Fruit fly (Drosophila melanogaster) whole organism, embryonic: Measurements from ENCODE around the gene robl62A.
A peak's percentile ranks its signal among the peaks of the same experiment; 100 is the strongest.

Source experiments
- CG12769 ChIP-seq: fragments of 200-800 bp; sonication (Bioruptor generic); optimal IDR thresholded peaks from 2 replicates; lab custom pipeline; 2019; ENCODE audit warnings: missing biosample characterization, mild to moderate bottlenecking, missing genetic modification characterization, moderate library complexity
- CG14860 ChIP-seq: fragments of 200-800 bp; sonication (Bioruptor generic); IDR thresholded peaks from 3 replicates; pipeline ENCODE4 v1.3.6; 2022; ENCODE audit warnings: missing biosample characterization, missing genetic modification characterization; ENCODE audit not compliant: partially characterized antibody
- CG15514 ChIP-seq: fragments of 200-800 bp; sonication (Bioruptor generic); optimal IDR thresholded peaks from 3 replicates; lab custom pipeline; 2017; ENCODE audit warnings: missing biosample characterization, missing genetic modification characterization, mild to moderate bottlenecking, moderate library complexity, missing genetic modification reagents
- CG2120 ChIP-seq: fragments of 200-800 bp; sonication (Bioruptor generic); optimal IDR thresholded peaks from 3 replicates; lab custom pipeline; 2016; ENCODE audit warnings: missing biosample characterization, missing genetic modification characterization
- CG2712 ChIP-seq: fragments of 200-800 bp; optimal IDR thresholded peaks from 3 replicates; lab custom pipeline; 2019; ENCODE audit warnings: missing biosample characterization, mild to moderate bottlenecking, missing genetic modification characterization, moderate library complexity
- CG6254 ChIP-seq: fragments of 200-800 bp; sonication (Bioruptor generic); optimal IDR thresholded peaks from 3 replicates; lab custom pipeline; 2017; ENCODE audit warnings: mild to moderate bottlenecking, missing biosample characterization, missing genetic modification reagents, missing genetic modification characterization
- CG6813 ChIP-seq: fragments of 200-800 bp; sonication (Bioruptor generic); optimal IDR thresholded peaks from 2 replicates; lab custom pipeline; 2017; ENCODE audit warnings: missing biosample characterization, missing genetic modification characterization, mild to moderate bottlenecking, moderate library complexity, missing genetic modification reagents
- CG6854 ChIP-seq: fragments of 200-800 bp; sonication (Bioruptor generic); optimal IDR thresholded peaks from 3 replicates; lab custom pipeline; 2017; ENCODE audit warnings: missing biosample characterization, mild to moderate bottlenecking, missing genetic modification characterization
- CTCF ChIP-seq: fragments of 200-800 bp; sonication (Bioruptor generic); optimal IDR thresholded peaks from 2 replicates; lab custom pipeline; 2017; ENCODE audit warnings: missing biosample characterization, mild to moderate bottlenecking, missing genetic modification characterization, moderate library complexity
- CkIIα-i1 ChIP-seq: fragments of 200-800 bp; sonication (Bioruptor generic); IDR thresholded peaks from 2 replicates; pipeline ENCODE4 v1.3.6; 2022; ENCODE audit warnings: missing biosample characterization, missing genetic modification characterization
- D19A ChIP-seq: fragments of 200-800 bp; optimal IDR thresholded peaks from 3 replicates; lab custom pipeline; 2019; ENCODE audit warnings: missing biosample characterization, mild to moderate bottlenecking, missing genetic modification characterization, moderate library complexity
- Dfd ChIP-seq, 2 experiments: fragments of >200 bp; optimal IDR thresholded peaks; 2 replicates each; lab custom pipeline; 2017; ENCODE audit warnings: missing biosample characterization in 2 of 2, missing genetic modification characterization in 2 of 2
- Dll ChIP-seq: fragments of 200-800 bp; sonication (Bioruptor generic); IDR thresholded peaks from 4 replicates; pipeline ENCODE4 v1.3.6; 2022; ENCODE audit warnings: missing biosample characterization, missing genetic modification characterization; ENCODE audit not compliant: partially characterized antibody
- Doc3 ChIP-seq: fragments of 200-800 bp; sonication (Bioruptor generic); IDR thresholded peaks from 3 replicates; pipeline ENCODE4 v1.3.6; 2022; ENCODE audit warnings: missing biosample characterization, missing genetic modification characterization; ENCODE audit not compliant: partially characterized antibody
- E2f2 ChIP-seq: fragments of 200-800 bp; sonication (Bioruptor generic); IDR thresholded peaks from 2 replicates; pipeline ENCODE4 v1.3.6; 2022; ENCODE audit warnings: missing biosample characterization, missing genetic modification characterization
- Ets65A ChIP-seq: fragments of 200-800 bp; sonication (Bioruptor generic); peaks from one replicate; lab custom pipeline; 2016; ENCODE audit warnings: missing biosample characterization, missing genetic modification characterization
- MTF-1 ChIP-seq: fragments of 200-800 bp; sonication (Bioruptor generic); optimal IDR thresholded peaks from 2 replicates; lab custom pipeline; 2018; ENCODE audit warnings: missing biosample characterization, mild to moderate bottlenecking, missing genetic modification characterization, borderline replicate concordance
- Oli ChIP-seq: fragments of 200-800 bp; sonication (Bioruptor generic); optimal IDR thresholded peaks from 2 replicates; lab custom pipeline; 2018; ENCODE audit warnings: missing biosample characterization, mild to moderate bottlenecking, missing genetic modification characterization, moderate library complexity
- PHDP ChIP-seq: fragments of 200-800 bp; sonication (Bioruptor generic); optimal IDR thresholded peaks from 3 replicates; lab custom pipeline; 2018; ENCODE audit warnings: missing biosample characterization, mild to moderate bottlenecking, missing genetic modification characterization, moderate library complexity
- Poxn ChIP-seq: fragments of 200-800 bp; sonication (Bioruptor generic); IDR thresholded peaks from 2 replicates; pipeline ENCODE4 v1.3.6; 2022; ENCODE audit warnings: missing biosample characterization, missing genetic modification characterization
- Scr ChIP-seq: fragments of 200-800 bp; sonication (Bioruptor generic); IDR thresholded peaks from 2 replicates; pipeline ENCODE4 v1.3.6; 2022; ENCODE audit warnings: missing biosample characterization, missing genetic modification characterization; ENCODE audit not compliant: partially characterized antibody
- Stat92E ChIP-seq, 3 experiments: fragments of >200 bp in 2 of 3; fragments of 200-800 bp in 1 of 3; sonication (Bioruptor generic) in 1 of 3; optimal IDR thresholded peaks; 2 replicates each; lab custom pipeline; 2017 to 2019; ENCODE audit warnings: missing biosample characterization in 3 of 3, missing genetic modification characterization in 3 of 3, mild to moderate bottlenecking in 1 of 3, moderate library complexity in 1 of 3
- ato ChIP-seq: fragments of 200-800 bp; sonication (Bioruptor generic); IDR thresholded peaks from 2 replicates; pipeline ENCODE4 v1.3.6; 2022; ENCODE audit warnings: missing biosample characterization, missing genetic modification characterization; ENCODE audit not compliant: partially characterized antibody
- chinmo ChIP-seq: fragments of 200-800 bp; sonication (Bioruptor generic); IDR thresholded peaks from 4 replicates; pipeline ENCODE4 v1.3.6; 2022; ENCODE audit warnings: missing biosample characterization, missing genetic modification characterization; ENCODE audit not compliant: partially characterized antibody
- dimm ChIP-seq: fragments of 200-800 bp; sonication (Bioruptor generic); IDR thresholded peaks from 2 replicates; pipeline ENCODE4 v1.3.6; 2022; ENCODE audit warnings: missing biosample characterization, missing genetic modification characterization
- emc ChIP-seq: fragments of 200-800 bp; sonication (Bioruptor generic); optimal IDR thresholded peaks from 2 replicates; lab custom pipeline; 2016; ENCODE audit warnings: missing biosample characterization, missing genetic modification characterization
- exex ChIP-seq: fragments of 200-800 bp; sonication (Bioruptor generic); optimal IDR thresholded peaks from 4 replicates; lab custom pipeline; 2018; ENCODE audit warnings: missing biosample characterization, mild to moderate bottlenecking, missing genetic modification characterization, moderate library complexity
- ftz-f1 ChIP-seq: fragments of 200-800 bp; sonication (Bioruptor generic); optimal IDR thresholded peaks from 2 replicates; lab custom pipeline; 2016; ENCODE audit warnings: missing biosample characterization, missing genetic modification characterization
- gt ChIP-seq: fragments of 200-800 bp; sonication (Bioruptor generic); IDR thresholded peaks from 2 replicates; pipeline ENCODE4 v1.3.6; 2022; ENCODE audit warnings: missing biosample characterization, missing genetic modification characterization
- hbn ChIP-seq: fragments of 200-800 bp; sonication (Bioruptor generic); IDR thresholded peaks from 2 replicates; pipeline ENCODE4 v1.3.6; 2022; ENCODE audit warnings: missing biosample characterization, missing genetic modification characterization; ENCODE audit not compliant: partially characterized antibody
- inv ChIP-seq: fragments of 200-800 bp; sonication (Bioruptor generic); IDR thresholded peaks from 2 replicates; pipeline ENCODE4 v1.3.6; 2022; ENCODE audit warnings: missing biosample characterization, missing genetic modification characterization; ENCODE audit not compliant: partially characterized antibody
- jing ChIP-seq: fragments of 200-800 bp; sonication (Bioruptor generic); optimal IDR thresholded peaks from 2 replicates; lab custom pipeline; 2018; ENCODE audit warnings: missing biosample characterization, mild to moderate bottlenecking, missing genetic modification characterization
- kah ChIP-seq: fragments of 200-800 bp; sonication (Bioruptor generic); optimal IDR thresholded peaks from 2 replicates; lab custom pipeline; 2018; ENCODE audit warnings: missing biosample characterization, mild to moderate bottlenecking, missing genetic modification characterization
- knrl ChIP-seq: fragments of 200-800 bp; sonication (Bioruptor generic); IDR thresholded peaks from 3 replicates; pipeline ENCODE4 v1.3.6; 2022; ENCODE audit warnings: missing biosample characterization, missing genetic modification characterization; ENCODE audit not compliant: partially characterized antibody
- lola ChIP-seq, 3 experiments: fragments of >200 bp in 2 of 3; fragments of 200-800 bp in 1 of 3; sonication (Bioruptor generic) in 1 of 3; optimal IDR thresholded peaks; 2 replicates each; lab custom pipeline; 2017 to 2019; ENCODE audit warnings: missing biosample characterization in 3 of 3, missing genetic modification characterization in 3 of 3, mild to moderate bottlenecking in 1 of 3, moderate library complexity in 1 of 3
- mld ChIP-seq: fragments of 200-800 bp; sonication (Bioruptor generic); IDR thresholded peaks from 3 replicates; pipeline ENCODE4 v1.3.6; 2022; ENCODE audit warnings: missing biosample characterization, missing genetic modification characterization; ENCODE audit not compliant: partially characterized antibody
- nerfin-1 ChIP-seq: fragments of 200-800 bp; sonication (Bioruptor generic); optimal IDR thresholded peaks from 3 replicates; lab custom pipeline; 2019; ENCODE audit warnings: missing biosample characterization, mild to moderate bottlenecking, missing genetic modification characterization, moderate library complexity
- nom ChIP-seq: fragments of 200-800 bp; sonication (Bioruptor generic); optimal IDR thresholded peaks from 2 replicates; lab custom pipeline; 2017; ENCODE audit warnings: missing biosample characterization, missing genetic modification characterization, mild to moderate bottlenecking, moderate library complexity, missing genetic modification reagents
- oc ChIP-seq: fragments of 200-800 bp; sonication (Bioruptor generic); optimal IDR thresholded peaks from 2 replicates; lab custom pipeline; 2018; ENCODE audit warnings: missing biosample characterization, mild to moderate bottlenecking, missing genetic modification characterization, moderate library complexity
- sd ChIP-seq: fragments of 200-800 bp; sonication (Bioruptor generic); optimal IDR thresholded peaks from 3 replicates; lab custom pipeline; 2018; ENCODE audit warnings: missing biosample characterization, mild to moderate bottlenecking, missing genetic modification characterization, moderate library complexity
- sna ChIP-seq: fragments of 200-800 bp; sonication (Bioruptor generic); IDR thresholded peaks from 2 replicates; pipeline ENCODE4 v1.3.6; 2022; ENCODE audit warnings: missing biosample characterization, missing genetic modification characterization; ENCODE audit not compliant: partially characterized antibody
- vnd ChIP-seq: fragments of 200-800 bp; sonication (Bioruptor generic); IDR thresholded peaks from 3 replicates; pipeline ENCODE4 v1.3.6; 2022; ENCODE audit warnings: missing biosample characterization, missing genetic modification characterization; ENCODE audit not compliant: partially characterized antibody
- zf30C ChIP-seq: fragments of 200-800 bp; sonication (Bioruptor generic); optimal IDR thresholded peaks from 3 replicates; lab custom pipeline; 2018; ENCODE audit warnings: missing biosample characterization, mild to moderate bottlenecking, missing genetic modification characterization

Gene robl62A

DNA sequence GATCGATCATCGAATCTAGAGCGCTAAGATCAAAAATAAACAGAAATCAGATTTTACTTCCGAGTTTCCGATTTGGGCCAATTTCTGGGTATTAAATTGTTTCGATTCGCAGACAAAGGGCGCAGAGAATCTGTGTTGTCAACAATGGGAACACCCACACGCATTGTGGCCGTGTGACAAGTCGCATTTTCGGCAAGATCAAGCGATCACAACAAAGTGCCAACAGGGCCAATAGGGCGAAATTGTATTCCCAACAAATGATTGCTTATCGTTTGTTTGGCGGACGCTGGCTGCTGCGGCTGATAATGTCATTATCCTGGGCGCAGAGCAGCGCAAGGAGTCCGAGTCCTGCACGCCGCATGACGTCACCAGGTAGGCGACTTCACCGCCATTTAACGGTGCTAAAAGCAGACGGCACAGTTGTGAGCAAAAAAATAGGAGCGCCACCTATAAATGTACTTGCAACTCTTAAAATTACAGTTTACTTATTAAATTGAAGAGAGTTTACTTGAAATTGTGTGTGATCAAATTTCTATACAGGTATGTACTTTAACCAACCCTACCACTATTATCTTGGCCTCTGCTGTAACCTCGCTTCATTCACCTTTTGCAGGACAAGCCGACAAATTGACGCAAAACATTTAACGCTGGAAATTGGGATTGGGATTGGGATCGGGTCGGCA is 1.7 kb downstream of the robl62A start (continued):
- TF ChIP-seq Dfd (GFP tag; optimal IDR thresholded peaks at IDR 0.05; lab: Kevin White, UChicago) = no peak

DNA sequence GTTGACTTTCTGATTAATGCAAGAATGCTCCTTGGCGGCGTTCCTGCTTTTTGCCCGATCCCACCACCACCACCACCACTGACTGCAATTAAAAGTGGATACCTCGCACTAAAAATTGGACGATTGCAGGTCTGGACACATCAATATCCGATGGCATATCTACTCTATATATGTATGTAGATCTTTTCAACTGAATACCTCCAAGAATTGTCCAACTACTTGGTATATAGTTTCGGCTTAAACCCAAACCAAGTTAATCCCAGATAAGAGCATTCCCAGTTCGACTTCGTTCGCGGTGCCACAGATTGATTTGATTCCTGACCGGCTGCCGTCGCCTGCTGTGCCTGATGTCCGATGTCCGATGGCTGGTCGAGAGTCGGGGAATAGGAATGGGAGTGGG is 7.3 kb downstream of the robl62A start:
- peak; percentile 28 for TF ChIP-seq Ets65A (GFP tag; lab: Kevin White, UChicago)
- TF ChIP-seq CG2712 = no peak
- TF ChIP-seq Oli (tag; lab: Kevin White, UChicago) = no peak
- no peak for TF ChIP-seq lola (GFP tag; optimal IDR thresholded peaks at IDR 0.05; lab: Kevin White, UChicago)
- TF ChIP-seq emc = no peak
- TF ChIP-seq gt (GFP tag; lab: Robert Waterston, UW) = no peak
- TF ChIP-seq D19A = peak; percentile 27
- TF ChIP-seq E2f2 (GFP tag; lab: Robert Waterston, UW) = no peak
- TF ChIP-seq dimm (GFP tag; lab: Robert Waterston, UW) = no peak
- TF ChIP-seq Poxn (GFP tag; lab: Robert Waterston, UW) = no peak

DNA sequence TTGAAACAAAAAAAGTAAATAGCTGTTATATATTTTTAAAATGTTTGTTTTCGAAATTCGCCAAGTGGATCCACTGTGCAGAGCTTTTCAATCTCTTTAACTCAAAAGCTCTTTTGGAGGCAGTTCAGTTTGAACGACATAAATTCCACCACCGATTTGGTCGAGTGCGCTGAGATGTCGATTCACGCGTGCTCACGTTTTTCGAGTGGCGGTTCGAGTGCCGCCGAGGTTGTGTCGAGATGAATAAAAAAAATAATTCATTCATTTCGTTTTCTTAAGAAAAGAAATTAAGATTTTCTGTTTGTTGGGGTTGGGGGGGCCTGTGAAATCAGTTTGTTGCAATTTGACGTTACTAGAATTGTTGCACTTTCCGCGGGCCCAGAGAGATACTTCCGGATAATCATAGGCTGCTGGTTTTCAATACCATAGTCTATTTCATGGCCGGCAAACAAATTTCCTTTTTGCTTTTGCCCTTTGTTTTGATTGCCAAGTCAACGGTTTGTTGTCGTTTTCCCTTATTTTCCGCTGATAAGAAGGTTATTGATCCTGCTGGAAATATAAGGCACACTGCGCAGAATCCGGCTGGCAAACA is 11.3 kb downstream of the robl62A start:
- TF ChIP-seq chinmo (GFP tag; lab: Robert Waterston, UW) = peak; percentile 98
- TF ChIP-seq mld = peak; percentile 77; the same call in 2 of the 3 replicates
- TF ChIP-seq nom (GFP tag; lab: Kevin White, UChicago) = peak; percentile 17
- TF ChIP-seq CkIIα-i1 (GFP tag; lab: Robert Waterston, UW) = no peak
- peak; percentile 1 for TF ChIP-seq CG2120 (GFP tag; lab: Kevin White, UChicago)
- TF ChIP-seq CG6854 (GFP tag; lab: Kevin White, UChicago) = peak; percentile 19
- no peak for TF ChIP-seq oc
- peak; percentile 88 for TF ChIP-seq sd (tag; lab: Kevin White, UChicago)
- TF ChIP-seq CG6813 (GFP tag; lab: Kevin White, UChicago) = peak; percentile 13
- TF ChIP-seq knrl = peak; percentile 67
- TF ChIP-seq ftz-f1 (GFP tag; lab: Kevin White, UChicago) = peak; percentile 41
- TF ChIP-seq vnd (GFP tag; lab: Robert Waterston, UW) = peak; percentile 66
- no peak for TF ChIP-seq CG12769 (tag; lab: Kevin White, UChicago)
- peak; percentile 52; the same call in 2 of the 4 replicates for TF ChIP-seq Dll (GFP tag; lab: Robert Waterston, UW)
- TF ChIP-seq nerfin-1 (tag; lab: Kevin White, UChicago) = peak; percentile 85
- peak; percentile 61 for TF ChIP-seq Scr
- peak; percentile 76 for TF ChIP-seq CG15514
- TF ChIP-seq Stat92E (GFP tag; optimal IDR thresholded peaks at IDR 0.05; lab: Kevin White, UChicago) = peak in 1 of 3 experiments; percentile 37
- no peak for TF ChIP-seq CG6254 (GFP tag; lab: Kevin White, UChicago)
- TF ChIP-seq MTF-1 = no peak
- TF ChIP-seq PHDP (tag; lab: Kevin White, UChicago) = peak; percentile 14
- TF ChIP-seq ato (GFP tag; lab: Robert Waterston, UW) = peak; percentile 76
- TF ChIP-seq CTCF (GFP tag; lab: Kevin White, UChicago) = peak; percentile 92
- peak; percentile 58 for TF ChIP-seq inv (GFP tag; lab: Robert Waterston, UW)
- no peak for TF ChIP-seq zf30C (GFP tag; lab: Kevin White, UChicago)
- TF ChIP-seq kah (GFP tag; lab: Kevin White, UChicago) = no peak
- TF ChIP-seq sna (GFP tag; lab: Robert Waterston, UW) = peak; percentile 22; the same call in 1 of the 2 replicates
- peak; percentile 27 for TF ChIP-seq Ets65A (GFP tag; lab: Kevin White, UChicago)
- TF ChIP-seq CG14860 = peak; percentile 71
- 0 out of 3 replicates have a peak, but pooled peaks have one; percentile 43 for TF ChIP-seq Doc3
- TF ChIP-seq jing = no peak
- TF ChIP-seq hbn (GFP tag; lab: Robert Waterston, UW) = peak; percentile 59
- peak; percentile 52 for TF ChIP-seq exex (tag; lab: Kevin White, UChicago)
